Worm (Caenorhabditis elegans) whole organism, L4 larva: ENCODE results near the gene C04G6.2.

Source experiments
- D1046.2 ChIP-seq: fragments of 200-800 bp; sonication (Bioruptor generic); IDR thresholded peaks from 2 replicates; pipeline ENCODE4 v1.3.6; 2022; ENCODE audit warnings: missing genetic modification characterization, missing compliant biosample characterization
- F10B5.3 ChIP-seq: sonication (generic microtip); optimal IDR thresholded peaks from 2 replicates; lab custom pipeline; 2016; ENCODE audit warnings: mild to moderate bottlenecking, missing genetic modification characterization, missing compliant biosample characterization
- Y5F2A.4 ChIP-seq: fragments of 200-800 bp; sonication (Bioruptor generic); optimal IDR thresholded peaks from 2 replicates; lab custom pipeline; 2018; ENCODE audit warnings: mild to moderate bottlenecking, missing genetic modification characterization, missing compliant biosample characterization
- ZK546.5 ChIP-seq, 2 experiments: sonication (generic microtip); optimal IDR thresholded peaks; 2 replicates each; lab custom pipeline; 2017; ENCODE audit warnings: missing biosample characterization in 2 of 2, missing genetic modification characterization in 2 of 2
- aha-1 ChIP-seq: fragments of 150-350 bp; peaks from one replicate; lab custom pipeline; 2014; ENCODE audit warnings: missing biosample characterization, missing genetic modification characterization
- attf-4 ChIP-seq: sonication (generic microtip); optimal IDR thresholded peaks from 3 replicates; lab custom pipeline; 2017; ENCODE audit warnings: missing biosample characterization, missing genetic modification characterization
- ceh-44 ChIP-seq: fragments of 200-800 bp; sonication (Bioruptor generic); IDR thresholded peaks from 2 replicates; pipeline ENCODE4 v1.3.6; 2022; ENCODE audit warnings: missing genetic modification reagents, missing genetic modification characterization, missing compliant biosample characterization
- daf-16 ChIP-seq, 3 experiments: sonication (generic microtip); optimal IDR thresholded peaks; 2 replicates each; lab custom pipeline; 2016 to 2017; ENCODE audit warnings: missing genetic modification characterization in 3 of 3, missing genetic modification reagents in 3 of 3, mild to moderate bottlenecking in 2 of 3, missing compliant biosample characterization in 2 of 3, missing biosample characterization in 1 of 3, moderate library complexity in 1 of 3
- dmd-6 ChIP-seq: fragments of 200-800 bp; sonication (Bioruptor generic); IDR thresholded peaks from 2 replicates; pipeline ENCODE4 v1.3.6; 2022; ENCODE audit warnings: missing genetic modification reagents, missing genetic modification characterization, missing compliant biosample characterization
- dve-1 ChIP-seq: sonication (generic microtip); optimal IDR thresholded peaks from 2 replicates; lab custom pipeline; 2017; ENCODE audit warnings: antibody characterized with exemption, mild to moderate bottlenecking, missing genetic modification characterization, missing compliant biosample characterization; ENCODE audit not compliant: insufficient read depth
- gei-8 ChIP-seq: fragments of 200-800 bp; sonication (Bioruptor generic); optimal IDR thresholded peaks from 2 replicates; lab custom pipeline; 2018; ENCODE audit warnings: mild to moderate bottlenecking, missing genetic modification characterization, missing compliant biosample characterization
- hif-1 ChIP-seq, 2 experiments: sonication (generic microtip); optimal IDR thresholded peaks; 2 replicates each; lab custom pipeline; 2016 to 2017; ENCODE audit warnings: missing compliant biosample characterization in 2 of 2, missing genetic modification characterization in 2 of 2, missing genetic modification reagents in 2 of 2, missing genotype in 2 of 2, mild to moderate bottlenecking in 1 of 2
- hlh-30 ChIP-seq: sonication (generic microtip); optimal IDR thresholded peaks from 2 replicates; lab custom pipeline; 2017; ENCODE audit warnings: antibody characterized with exemption, mild to moderate bottlenecking, missing genetic modification characterization, missing compliant biosample characterization; ENCODE audit not compliant: insufficient read depth
- lin-1 ChIP-seq: fragments of 200-800 bp; sonication (Bioruptor generic); IDR thresholded peaks from 2 replicates; pipeline ENCODE4 v1.3.6; 2022; ENCODE audit warnings: missing genetic modification reagents, missing genetic modification characterization, missing compliant biosample characterization
- mdl-1 ChIP-seq, 2 experiments: fragments of 150-350 bp in 1 of 2; sonication (generic microtip) in 1 of 2; optimal IDR thresholded peaks; 2 replicates each; lab custom pipeline; 2014 to 2017; ENCODE audit warnings: missing biosample characterization in 2 of 2, missing genetic modification characterization in 2 of 2
- mxl-3 ChIP-seq: fragments of 200-800 bp; sonication (Bioruptor generic); optimal IDR thresholded peaks from 2 replicates; lab custom pipeline; 2018; ENCODE audit warnings: mild to moderate bottlenecking, missing genetic modification characterization, missing compliant biosample characterization
- nhr-11 ChIP-seq: fragments of 150-350 bp; optimal IDR thresholded peaks from 2 replicates; lab custom pipeline; 2014; ENCODE audit warnings: missing biosample characterization, missing genetic modification characterization
- nhr-28 ChIP-seq: fragments of 150-350 bp; optimal IDR thresholded peaks from 2 replicates; lab custom pipeline; 2014; ENCODE audit warnings: missing biosample characterization, missing genetic modification characterization
- nhr-48 ChIP-seq: sonication (generic microtip); optimal IDR thresholded peaks from 2 replicates; lab custom pipeline; 2016; ENCODE audit warnings: mild to moderate bottlenecking, missing genetic modification characterization, missing compliant biosample characterization
- nhr-77 ChIP-seq: fragments of 150-350 bp; optimal IDR thresholded peaks from 2 replicates; lab custom pipeline; 2014; ENCODE audit warnings: missing biosample characterization, missing genetic modification characterization
- pqm-1 ChIP-seq: sonication (generic microtip); optimal IDR thresholded peaks from 2 replicates; lab custom pipeline; 2017; ENCODE audit warnings: missing biosample characterization, missing genetic modification characterization
- sdz-12 ChIP-seq: fragments of 200-800 bp; sonication (Bioruptor generic); optimal IDR thresholded peaks from 2 replicates; lab custom pipeline; 2018; ENCODE audit warnings: mild to moderate bottlenecking, missing genetic modification characterization, missing compliant biosample characterization
- tra-1 ChIP-seq: fragments of 200-800 bp; sonication (Bioruptor generic); IDR thresholded peaks from 2 replicates; pipeline ENCODE4 v1.3.6; 2022; ENCODE audit warnings: missing genetic modification reagents, missing genetic modification characterization, missing compliant biosample characterization
- unc-130 ChIP-seq: sonication (generic microtip); optimal IDR thresholded peaks from 2 replicates; lab custom pipeline; 2016; ENCODE audit warnings: missing genetic modification reagents, missing genetic modification characterization, missing compliant biosample characterization
- unc-62 ChIP-seq, 3 experiments: fragments of 150-350 bp in 1 of 3; sonication (generic microtip); optimal IDR thresholded peaks in 2 of 3; peaks in 1 of 3; 1 replicate in 1 of 3; 2 replicates in 2 of 3; lab custom pipeline; 2014 to 2017; ENCODE audit warnings: missing biosample characterization in 3 of 3, missing genetic modification characterization in 3 of 3, missing genetic modification reagents in 3 of 3, missing genotype in 1 of 3
- vab-7 ChIP-seq: fragments of 200-800 bp; sonication (Bioruptor generic); IDR thresholded peaks from 2 replicates; pipeline ENCODE4 v1.3.6; 2022; ENCODE audit warnings: missing genetic modification reagents, missing genetic modification characterization, missing compliant biosample characterization
- zag-1 ChIP-seq: fragments of 150-350 bp; optimal IDR thresholded peaks from 2 replicates; lab custom pipeline; 2014; ENCODE audit warnings: missing biosample characterization, missing genetic modification characterization

Gene C04G6.2

ce11 chrII:5130081-5130480 lies 37.0 kb downstream of the C04G6.2 start, which contains the start of gene lgc-56:
lgc-56 (plus strand) TSS chrII:5130381.
- TF ChIP-seq unc-62 (GFP tag; optimal IDR thresholded peaks at IDR 0.05 in 1 of 2; lab: Kevin White, UChicago) (peak in 1 of 2 experiments; percentile 22), unc-62 (tag; optimal IDR thresholded peaks at IDR 0.05; lab: Kevin White, UChicago) (no peak), ceh-44 (GFP tag; lab: Robert Waterston, UW) (no peak)

DNA sequence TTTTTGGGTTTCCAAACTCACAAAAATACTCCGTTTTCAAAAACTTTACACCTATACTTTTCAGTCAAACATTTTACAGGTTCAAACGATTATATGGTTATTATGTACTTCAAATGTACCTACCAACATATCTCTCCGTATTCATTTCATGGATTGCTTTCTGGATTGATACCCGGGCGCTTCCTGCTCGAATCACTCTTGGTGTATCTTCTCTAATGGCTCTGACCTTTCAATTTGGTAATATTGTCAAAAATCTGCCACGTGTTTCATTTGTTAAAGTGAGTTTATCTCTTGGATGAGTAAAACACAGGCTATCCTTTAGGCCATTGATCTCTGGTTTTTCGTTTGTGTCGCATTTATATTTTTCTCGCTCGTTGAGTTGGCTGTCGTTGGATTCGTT lies 38.8 kb downstream of the C04G6.2 start:
- TF ChIP-seq ceh-44 (GFP tag; lab: Robert Waterston, UW) (no peak), Y5F2A.4 (GFP tag; lab: Kevin White, UChicago) (no peak), unc-62 (GFP tag; optimal IDR thresholded peaks at IDR 0.05 in 1 of 2; lab: Kevin White, UChicago) (peak in 1 of 2 experiments; percentile 90), unc-62 (tag; optimal IDR thresholded peaks at IDR 0.05; lab: Kevin White, UChicago) (no peak)

ce11 chrII:5136296-5136767 lies 43.3 kb downstream of the C04G6.2 start, which contains the start of gene F58A6.2:
F58A6.2 (plus strand) TSS chrII:5136717.
- TF ChIP-seq sdz-12 (GFP tag; lab: Kevin White, UChicago): no peak
- peak; percentile 59 for TF ChIP-seq aha-1 (tag; lab: Kevin White, UChicago)

- TF ChIP-seq nhr-48: peak; percentile 42
- peak; percentile 97 for TF ChIP-seq nhr-28 (tag; lab: Kevin White, UChicago)
- TF ChIP-seq dve-1 (tag; lab: Kevin White, UChicago): peak; percentile 86
- no peak for TF ChIP-seq ZK546.5 (tag; optimal IDR thresholded peaks at IDR 0.05; lab: Kevin White, UChicago)
- no peak for TF ChIP-seq daf-16 (GFP tag; optimal IDR thresholded peaks at IDR 0.05; lab: Kevin White, UChicago)
- TF ChIP-seq daf-16 (tag; optimal IDR thresholded peaks at IDR 0.05; lab: Kevin White, UChicago): peak; percentile 82
- peak; percentile 95 for TF ChIP-seq aha-1 (tag; lab: Kevin White, UChicago)
- TF ChIP-seq mxl-3 (GFP tag; lab: Kevin White, UChicago): peak; percentile 93
- TF ChIP-seq lin-1 (GFP tag; lab: Robert Waterston, UW): 0 out of 2 replicates have a peak, but pooled peaks have one; percentile 28
- peak; percentile 49 for TF ChIP-seq hlh-30
- no peak for TF ChIP-seq zag-1 (tag; lab: Kevin White, UChicago)
- TF ChIP-seq mdl-1 (tag; optimal IDR thresholded peaks at IDR 0.05; lab: Kevin White, UChicago): peak in 1 of 2 experiments; percentile 89
- peak; percentile 81 for TF ChIP-seq pqm-1 (tag; lab: Kevin White, UChicago)
- peak; percentile 64; the same call in 1 of the 2 replicates for TF ChIP-seq dmd-6 (GFP tag; lab: Robert Waterston, UW)
- TF ChIP-seq nhr-77: peak; percentile 76
- TF ChIP-seq gei-8 (GFP tag; lab: Kevin White, UChicago): no peak
- no peak for TF ChIP-seq unc-130 (GFP tag; lab: Kevin White, UChicago)
These were observed 49.0 kb downstream of the C04G6.2 start, which contains the start of gene nas-29 for ce11 chrII:5141945-5142514. nas-29 (minus strand) TSS chrII:5142036.

ce11 chrII:5142619-5143018 lies 49.6 kb downstream of the C04G6.2 start, which contains the start of gene F58A6.1:
F58A6.1 (plus strand) TSS chrII:5142919.
- TF ChIP-seq hif-1 (tag; optimal IDR thresholded peaks at IDR 0.05; lab: Kevin White, UChicago) (no peak), nhr-11 (tag; lab: Kevin White, UChicago) (no peak), attf-4 (no peak), F10B5.3 (tag; lab: Kevin White, UChicago) (no peak), D1046.2 (GFP tag; lab: Robert Waterston, UW) (no peak), tra-1 (GFP tag; lab: Robert Waterston, UW) (no peak), vab-7 (GFP tag; lab: Robert Waterston, UW) (no peak), ceh-44 (GFP tag; lab: Robert Waterston, UW) (no peak)
- TF ChIP-seq, all 104 proteins: peak for 0
